Fruit fly (Drosophila melanogaster): ENCODE results near the gene Zwilch.

Zwilch gene

DNA sequence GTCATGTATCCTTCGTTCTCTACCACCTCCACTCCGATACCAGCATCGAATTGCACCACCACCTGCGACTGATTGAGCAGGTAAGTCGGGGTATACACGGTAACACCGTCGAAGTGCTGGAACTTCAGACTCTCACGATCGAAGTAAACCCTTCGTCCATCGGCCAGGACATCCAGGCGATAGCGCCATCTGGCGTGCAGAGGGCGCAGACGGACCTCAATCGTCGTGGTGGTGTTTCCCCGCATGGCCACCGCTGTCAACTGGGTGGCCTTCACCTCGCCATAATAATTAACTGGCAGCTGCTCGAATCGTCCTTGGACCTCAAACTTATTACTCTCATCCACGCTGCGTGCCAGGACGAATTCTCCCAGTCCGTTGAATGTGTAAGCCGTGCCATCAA, 31.4 kb downstream of the Zwilch start:
- no peak for TF ChIP-seq ttk (optimal IDR thresholded peaks at IDR 0.05)
- no peak for TF ChIP-seq Myc (optimal IDR thresholded peaks at IDR 0.05)
- TF ChIP-seq insv (optimal IDR thresholded peaks at IDR 0.05): no peak
- no peak for TF ChIP-seq h (optimal IDR thresholded peaks at IDR 0.05)
- TF ChIP-seq Sin3A (optimal IDR thresholded peaks at IDR 0.05): no peak
- TF ChIP-seq psq (optimal IDR thresholded peaks at IDR 0.05): no peak

dm6 chr3R:31168968-31169367, 44.2 kb downstream of the Zwilch start, which contains the start of gene stops:
Gene stops, minus strand, starts transcription at chr3R:31169106.
- TF ChIP-seq Myc (optimal IDR thresholded peaks at IDR 0.05) (no peak), insv (optimal IDR thresholded peaks at IDR 0.05) (no peak), h (optimal IDR thresholded peaks at IDR 0.05) (no peak), psq (optimal IDR thresholded peaks at IDR 0.05) (no peak), Sin3A (optimal IDR thresholded peaks at IDR 0.05) (no peak), ttk (optimal IDR thresholded peaks at IDR 0.05) (no peak)

DNA sequence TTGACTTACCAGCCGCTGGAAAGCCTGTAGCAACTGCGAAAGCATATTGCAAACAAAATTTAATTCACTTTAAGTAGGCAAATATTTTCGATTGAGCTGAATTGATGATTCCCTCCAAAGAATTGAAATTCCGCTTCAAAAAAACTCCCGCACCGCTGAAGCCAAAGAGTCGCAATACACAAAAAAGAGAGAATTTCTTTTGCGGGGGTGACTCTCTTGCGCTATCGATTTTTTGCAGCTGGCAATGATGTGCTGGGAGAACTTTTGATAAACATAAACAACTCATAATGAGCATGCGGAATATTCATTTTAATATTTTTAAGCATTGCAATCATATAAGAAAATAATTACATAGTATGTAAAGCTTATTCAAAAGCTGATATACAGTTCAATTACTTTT, 44.7 kb downstream of the Zwilch start:
- TF ChIP-seq Myc (optimal IDR thresholded peaks at IDR 0.05) (no peak), ttk (optimal IDR thresholded peaks at IDR 0.05) (no peak), psq (optimal IDR thresholded peaks at IDR 0.05) (no peak), Sin3A (optimal IDR thresholded peaks at IDR 0.05) (no peak), h (optimal IDR thresholded peaks at IDR 0.05) (no peak), insv (optimal IDR thresholded peaks at IDR 0.05) (no peak)
